Fruit fly (Drosophila melanogaster) whole organism, embryonic: Measurements from ENCODE around the gene nmo.

Experiments
- B-H2 ChIP-seq: fragments of 200-800 bp; sonication (Bioruptor generic); optimal IDR thresholded peaks from 2 replicates; lab custom pipeline; 2018; ENCODE audit warnings: missing biosample characterization, mild to moderate bottlenecking, missing genetic modification characterization
- CG10321 ChIP-seq: fragments of 200-800 bp; sonication (Bioruptor generic); IDR thresholded peaks from 2 replicates; pipeline ENCODE4 v1.3.6; 2022; ENCODE audit warnings: missing biosample characterization, missing genetic modification characterization
- CG11398 ChIP-seq: fragments of 200-800 bp; sonication (Bioruptor generic); optimal IDR thresholded peaks from 2 replicates; lab custom pipeline; 2016; ENCODE audit warnings: missing biosample characterization, missing genetic modification characterization
- CG11696 ChIP-seq: fragments of 200-800 bp; sonication (Bioruptor generic); IDR thresholded peaks from 2 replicates; pipeline ENCODE4 v1.3.6; 2022; ENCODE audit warnings: missing biosample characterization, missing genetic modification characterization
- CG13775 ChIP-seq: fragments of 200-800 bp; sonication (Bioruptor generic); optimal IDR thresholded peaks from 3 replicates; lab custom pipeline; 2017; ENCODE audit warnings: missing biosample characterization, mild to moderate bottlenecking, missing genetic modification characterization
- CG15696 ChIP-seq: fragments of 200-800 bp; sonication (Bioruptor generic); optimal IDR thresholded peaks from 2 replicates; lab custom pipeline; 2019; ENCODE audit warnings: missing biosample characterization, mild to moderate bottlenecking, missing genetic modification characterization, moderate library complexity
- CG32532 ChIP-seq: fragments of 200-800 bp; sonication (Bioruptor generic); IDR thresholded peaks from 2 replicates; pipeline ENCODE4 v1.3.6; 2022; ENCODE audit warnings: missing biosample characterization, missing genetic modification characterization
- CG34376 ChIP-seq: fragments of 200-800 bp; sonication (Bioruptor generic); optimal IDR thresholded peaks from 2 replicates; lab custom pipeline; 2018; ENCODE audit warnings: missing biosample characterization, mild to moderate bottlenecking, missing genetic modification characterization
- CG4424 ChIP-seq: fragments of 200-800 bp; sonication (Bioruptor generic); optimal IDR thresholded peaks from 3 replicates; lab custom pipeline; 2016; ENCODE audit warnings: missing biosample characterization, missing genetic modification characterization
- CG6654 ChIP-seq: fragments of 200-800 bp; sonication (Bioruptor generic); optimal IDR thresholded peaks from 2 replicates; lab custom pipeline; 2017; ENCODE audit warnings: missing biosample characterization, mild to moderate bottlenecking, missing genetic modification characterization
- CG6765 ChIP-seq: fragments of 200-800 bp; sonication (Bioruptor generic); optimal IDR thresholded peaks from 3 replicates; lab custom pipeline; 2017; ENCODE audit warnings: missing biosample characterization, mild to moderate bottlenecking, missing genetic modification characterization
- CG8388 ChIP-seq: fragments of 200-800 bp; sonication (Bioruptor generic); optimal IDR thresholded peaks from 2 replicates; lab custom pipeline; 2019; ENCODE audit warnings: missing biosample characterization, mild to moderate bottlenecking, missing genetic modification characterization, moderate library complexity
- CG9215 ChIP-seq: fragments of 200-800 bp; sonication (Bioruptor generic); IDR thresholded peaks from 2 replicates; pipeline ENCODE4 v1.3.6; 2022; ENCODE audit warnings: missing biosample characterization, missing genetic modification characterization
- CTCF ChIP-seq: fragments of 200-800 bp; sonication (Bioruptor generic); optimal IDR thresholded peaks from 2 replicates; lab custom pipeline; 2017; ENCODE audit warnings: missing biosample characterization, mild to moderate bottlenecking, missing genetic modification characterization, moderate library complexity
- CkIIα-i1 ChIP-seq: fragments of 200-800 bp; sonication (Bioruptor generic); IDR thresholded peaks from 2 replicates; pipeline ENCODE4 v1.3.6; 2022; ENCODE audit warnings: missing biosample characterization, missing genetic modification characterization
- D19A ChIP-seq: fragments of 200-800 bp; optimal IDR thresholded peaks from 3 replicates; lab custom pipeline; 2019; ENCODE audit warnings: missing biosample characterization, mild to moderate bottlenecking, missing genetic modification characterization, moderate library complexity
- D19B ChIP-seq: fragments of 200-800 bp; sonication (Bioruptor generic); optimal IDR thresholded peaks from 2 replicates; lab custom pipeline; 2017; ENCODE audit warnings: missing biosample characterization, mild to moderate bottlenecking, missing genetic modification characterization
- Deaf1 ChIP-seq: fragments of 200-800 bp; optimal IDR thresholded peaks from 3 replicates; lab custom pipeline; 2019; ENCODE audit warnings: missing biosample characterization, mild to moderate bottlenecking, missing genetic modification characterization, moderate library complexity
- Gug ChIP-seq: fragments of 200-800 bp; sonication (Bioruptor generic); IDR thresholded peaks from 4 replicates; pipeline ENCODE4 v1.3.6; 2022; ENCODE audit warnings: missing biosample characterization, missing genetic modification characterization
- Hand ChIP-seq: fragments of 200-800 bp; sonication (Bioruptor generic); optimal IDR thresholded peaks from 2 replicates; lab custom pipeline; 2017; ENCODE audit warnings: mild to moderate bottlenecking, missing biosample characterization, missing genetic modification reagents, missing genetic modification characterization
- HmgZ ChIP-seq: fragments of 200-800 bp; sonication (Bioruptor generic); optimal IDR thresholded peaks from 2 replicates; lab custom pipeline; 2018; ENCODE audit warnings: missing biosample characterization, mild to moderate bottlenecking, missing genetic modification characterization
- Hmx ChIP-seq: fragments of 200-800 bp; sonication (Bioruptor generic); optimal IDR thresholded peaks from 2 replicates; lab custom pipeline; 2016; ENCODE audit warnings: missing biosample characterization, missing genetic modification characterization
- Lhr ChIP-seq: fragments of 200-800 bp; sonication (Bioruptor generic); optimal IDR thresholded peaks from 3 replicates; lab custom pipeline; 2017; ENCODE audit warnings: mild to moderate bottlenecking, missing biosample characterization, missing genetic modification reagents, missing genetic modification characterization
- MTF-1 ChIP-seq: fragments of 200-800 bp; sonication (Bioruptor generic); optimal IDR thresholded peaks from 2 replicates; lab custom pipeline; 2018; ENCODE audit warnings: missing biosample characterization, mild to moderate bottlenecking, missing genetic modification characterization, borderline replicate concordance
- NFAT ChIP-seq: fragments of 200-800 bp; sonication (Bioruptor generic); IDR thresholded peaks from 2 replicates; pipeline ENCODE4 v1.3.6; 2022; ENCODE audit warnings: missing biosample characterization, missing genetic modification characterization
- Nf-YB ChIP-seq: fragments of 200-800 bp; sonication (Bioruptor generic); optimal IDR thresholded peaks from 3 replicates; lab custom pipeline; 2019; ENCODE audit warnings: missing biosample characterization, mild to moderate bottlenecking, missing genetic modification characterization, moderate library complexity
- NfI ChIP-seq: fragments of 200-800 bp; sonication (Bioruptor generic); optimal IDR thresholded peaks from 3 replicates; lab custom pipeline; 2018; ENCODE audit warnings: missing biosample characterization, mild to moderate bottlenecking, missing genetic modification characterization, moderate library complexity
- Ravus ChIP-seq: fragments of 200-800 bp; sonication (Bioruptor generic); IDR thresholded peaks from 2 replicates; pipeline ENCODE4 v1.3.6; 2022; ENCODE audit warnings: missing biosample characterization, missing genetic modification characterization
- Sox102F ChIP-seq: fragments of 200-800 bp; sonication (Bioruptor generic); optimal IDR thresholded peaks from 2 replicates; lab custom pipeline; 2018; ENCODE audit warnings: missing biosample characterization, mild to moderate bottlenecking, missing genetic modification characterization, moderate library complexity
- Ssrp ChIP-seq: fragments of 200-800 bp; sonication (Bioruptor generic); optimal IDR thresholded peaks from 2 replicates; lab custom pipeline; 2018; ENCODE audit warnings: missing biosample characterization, mild to moderate bottlenecking, missing genetic modification characterization, moderate library complexity
- Xbp1 ChIP-seq: fragments of 200-800 bp; sonication (Bioruptor generic); optimal IDR thresholded peaks from 3 replicates; lab custom pipeline; 2016; ENCODE audit warnings: missing biosample characterization, mild to moderate bottlenecking, missing genetic modification characterization
- ap ChIP-seq: fragments of 200-800 bp; sonication (Bioruptor generic); IDR thresholded peaks from 2 replicates; pipeline ENCODE4 v1.3.6; 2022; ENCODE audit warnings: missing biosample characterization, missing genetic modification characterization
- bigmax ChIP-seq: fragments of 200-800 bp; sonication (Bioruptor generic); optimal IDR thresholded peaks from 2 replicates; lab custom pipeline; 2018; ENCODE audit warnings: missing biosample characterization, mild to moderate bottlenecking, missing genetic modification characterization
- cad ChIP-seq: fragments of >200 bp; optimal IDR thresholded peaks from 2 replicates; lab custom pipeline; 2017; ENCODE audit warnings: missing biosample characterization, missing genetic modification characterization
- dysf ChIP-seq: fragments of 200-800 bp; sonication (Bioruptor generic); IDR thresholded peaks from 3 replicates; pipeline ENCODE4 v1.3.6; 2022; ENCODE audit warnings: missing biosample characterization, missing genetic modification characterization
- gcm ChIP-seq: fragments of 200-800 bp; sonication (Bioruptor generic); optimal IDR thresholded peaks from 2 replicates; lab custom pipeline; 2019; ENCODE audit warnings: missing biosample characterization, mild to moderate bottlenecking, missing genetic modification characterization, moderate library complexity
- gcm2 ChIP-seq: fragments of 200-800 bp; sonication (Bioruptor generic); optimal IDR thresholded peaks from 2 replicates; lab custom pipeline; 2016; ENCODE audit warnings: missing biosample characterization, missing genetic modification characterization
- ind ChIP-seq: fragments of 200-800 bp; sonication (Bioruptor generic); optimal IDR thresholded peaks from 3 replicates; lab custom pipeline; 2016; ENCODE audit warnings: missing biosample characterization, missing genetic modification characterization
- lola ChIP-seq, 3 experiments: fragments of >200 bp in 2 of 3; fragments of 200-800 bp in 1 of 3; sonication (Bioruptor generic) in 1 of 3; optimal IDR thresholded peaks; 2 replicates each; lab custom pipeline; 2017 to 2019; ENCODE audit warnings: missing biosample characterization in 3 of 3, missing genetic modification characterization in 3 of 3, mild to moderate bottlenecking in 1 of 3, moderate library complexity in 1 of 3
- luna ChIP-seq: fragments of 200-800 bp; sonication (Bioruptor generic); optimal IDR thresholded peaks from 2 replicates; lab custom pipeline; 2016; ENCODE audit warnings: missing biosample characterization, missing genetic modification characterization
- mam ChIP-seq: fragments of 200-800 bp; sonication (Bioruptor generic); optimal IDR thresholded peaks from 3 replicates; lab custom pipeline; 2016; ENCODE audit warnings: missing biosample characterization, missing genetic modification characterization
- nerfin-1 ChIP-seq: fragments of 200-800 bp; sonication (Bioruptor generic); optimal IDR thresholded peaks from 3 replicates; lab custom pipeline; 2019; ENCODE audit warnings: missing biosample characterization, mild to moderate bottlenecking, missing genetic modification characterization, moderate library complexity
- onecut ChIP-seq: fragments of 200-800 bp; sonication (Bioruptor generic); IDR thresholded peaks from 2 replicates; pipeline ENCODE4 v1.3.6; 2022; ENCODE audit warnings: missing biosample characterization, missing genetic modification characterization
- otp ChIP-seq: fragments of 200-800 bp; sonication (Bioruptor generic); IDR thresholded peaks from 3 replicates; pipeline ENCODE4, ENCODE4 v1.3.6; 2022; ENCODE audit warnings: missing biosample characterization, missing genetic modification characterization
- peb ChIP-seq: fragments of 200-800 bp; sonication (Bioruptor generic); IDR thresholded peaks from 2 replicates; pipeline ENCODE4 v1.3.6; 2022; ENCODE audit warnings: missing biosample characterization, missing genetic modification characterization
- ro ChIP-seq: fragments of 200-800 bp; sonication (Bioruptor generic); IDR thresholded peaks from 2 replicates; pipeline ENCODE4 v1.3.6; 2022; ENCODE audit warnings: missing biosample characterization, missing genetic modification characterization
- run ChIP-seq: fragments of 200-800 bp; sonication (Bioruptor generic); optimal IDR thresholded peaks from 3 replicates; lab custom pipeline; 2018; ENCODE audit warnings: missing biosample characterization, mild to moderate bottlenecking, missing genetic modification characterization
- slbo ChIP-seq: fragments of 200-800 bp; sonication (Bioruptor generic); IDR thresholded peaks from 2 replicates; pipeline ENCODE4 v1.3.6; 2022; ENCODE audit warnings: missing biosample characterization, missing genetic modification characterization
- vnd ChIP-seq: fragments of 200-800 bp; sonication (Bioruptor generic); IDR thresholded peaks from 3 replicates; pipeline ENCODE4 v1.3.6; 2022; ENCODE audit warnings: missing biosample characterization, missing genetic modification characterization; ENCODE audit not compliant: partially characterized antibody
- wek ChIP-seq: fragments of 200-800 bp; sonication (Bioruptor generic); optimal IDR thresholded peaks from 3 replicates; lab custom pipeline; 2018; ENCODE audit warnings: missing biosample characterization, mild to moderate bottlenecking, missing genetic modification characterization, moderate library complexity
- z ChIP-seq: fragments of 200-800 bp; sonication (Bioruptor generic); IDR thresholded peaks from 3 replicates; pipeline ENCODE4 v1.3.6; 2022; ENCODE audit warnings: missing biosample characterization, missing genetic modification characterization

Gene nmo

dm6 chr3L:8058190-8058997, 79.5 kb downstream of the nmo start, which contains the start of gene bip1 (continued):
- TF ChIP-seq CTCF (GFP tag; lab: Kevin White, UChicago) (peak; percentile 62), CG10321 (no peak), CG15696 (tag; lab: Kevin White, UChicago) (no peak), CG13775 (GFP tag; lab: Kevin White, UChicago) (no peak), D19A (tag; lab: Kevin White, UChicago) (peak; percentile 14), lola (GFP tag; optimal IDR thresholded peaks at IDR 0.05; lab: Kevin White, UChicago) (peak in 1 of 3 experiments; percentile 9), CG6654 (GFP tag; lab: Kevin White, UChicago) (no peak), onecut (GFP tag; lab: Robert Waterston, UW) (peak; percentile 23; the same call in 1 of the 2 replicates), MTF-1 (GFP tag; lab: Kevin White, UChicago) (peak; percentile 30), HmgZ (tag; lab: Kevin White, UChicago) (peak; percentile 12), Xbp1 (GFP tag; lab: Kevin White, UChicago) (no peak), vnd (GFP tag; lab: Robert Waterston, UW) (no peak), slbo (GFP tag; lab: Robert Waterston, UW) (no peak), ro (GFP tag; lab: Robert Waterston, UW) (no peak), CG4424 (GFP tag; lab: Kevin White, UChicago) (no peak), dysf (GFP tag; lab: Robert Waterston, UW) (no peak), mam (GFP tag; lab: Kevin White, UChicago) (no peak), Sox102F (GFP tag; lab: Kevin White, UChicago) (no peak), z (no peak), peb (no peak), Ssrp (tag; lab: Kevin White, UChicago) (no peak), Hmx (GFP tag; lab: Kevin White, UChicago) (no peak), NfI (GFP tag; lab: Kevin White, UChicago) (no peak), D19B (GFP tag; lab: Kevin White, UChicago) (no peak), run (tag; lab: Kevin White, UChicago) (no peak), CkIIα-i1 (GFP tag; lab: Robert Waterston, UW) (no peak), Lhr (GFP tag; lab: Kevin White, UChicago) (no peak), wek (GFP tag; lab: Kevin White, UChicago) (peak; percentile 56), Gug (GFP tag; lab: Robert Waterston, UW) (no peak), CG6765 (peak; percentile 56), Deaf1 (tag; lab: Kevin White, UChicago) (peak; percentile 35), luna (GFP tag; lab: Kevin White, UChicago) (no peak), gcm (GFP tag; lab: Kevin White, UChicago) (no peak), nerfin-1 (tag; lab: Kevin White, UChicago) (peak; percentile 20), ind (no peak), CG32532 (GFP tag; lab: Robert Waterston, UW) (peak; percentile 51; the same call in 1 of the 2 replicates), Hand (GFP tag; lab: Kevin White, UChicago) (no peak), CG34376 (GFP tag; lab: Kevin White, UChicago) (peak; percentile 28), B-H2 (no peak), bigmax (GFP tag; lab: Kevin White, UChicago) (no peak), CG11696 (no peak), ap (no peak), otp (GFP tag; lab: Robert Waterston, UW) (no peak), cad (GFP tag; lab: Kevin White, UChicago) (no peak), CG11398 (GFP tag; lab: Kevin White, UChicago) (no peak), NFAT (no peak), CG9215 (GFP tag; lab: Robert Waterston, UW) (no peak), CG8388 (GFP tag; lab: Kevin White, UChicago) (no peak), Nf-YB (GFP tag; lab: Kevin White, UChicago) (no peak), gcm2 (GFP tag; lab: Kevin White, UChicago) (no peak), Ravus (GFP tag; lab: Robert Waterston, UW) (no peak)
